Fruit fly (Drosophila melanogaster): ENCODE measurements around the gene CG31715.

The CG31715 gene

DNA sequence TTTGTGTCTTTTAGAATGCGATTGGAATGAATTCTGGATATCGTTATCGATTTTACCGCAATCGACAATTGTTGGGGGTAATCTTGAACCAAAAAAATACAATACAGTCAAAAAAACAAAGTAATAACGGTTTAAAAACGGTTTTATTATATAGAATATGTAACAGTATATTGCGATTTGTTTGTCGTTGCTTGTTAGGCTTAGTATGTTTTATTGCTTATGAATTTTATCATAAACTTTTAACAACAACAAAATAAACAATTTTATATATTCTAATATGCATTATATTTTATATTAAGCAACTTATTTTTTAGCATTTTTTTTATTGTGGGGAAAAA is 41.6 kb upstream of the CG31715 start, which contains the start of gene CYLD (continued):
- TF ChIP-seq jing (GFP tag; optimal IDR thresholded peaks at IDR 0.05) (no peak), sob (GFP tag; IDR thresholded peaks at IDR 0.05) (peak; percentile 66; the same call in 1 of the 2 replicates), CG3281 (GFP tag; optimal IDR thresholded peaks at IDR 0.05) (peak; percentile 63), Sry-β (GFP tag; optimal IDR thresholded peaks at IDR 0.05) (no peak), Gug (GFP tag; IDR thresholded peaks at IDR 0.05) (no peak), Hsf (GFP tag; optimal IDR thresholded peaks at IDR 0.05) (peak; percentile 58), dmrt11E (tag; optimal IDR thresholded peaks at IDR 0.05) (peak; percentile 76), CG4617 (GFP tag; optimal IDR thresholded peaks at IDR 0.05; ENCODE audit: borderline replicate concordance) (peak; percentile 33), CG4707 (GFP tag; optimal IDR thresholded peaks at IDR 0.05) (peak; percentile 9), gsb-n (tag; optimal IDR thresholded peaks at IDR 0.05) (peak; percentile 75), CG7928 (GFP tag; optimal IDR thresholded peaks at IDR 0.05) (no peak), CkIIα-i1 (GFP tag; IDR thresholded peaks at IDR 0.05) (no peak), dan (GFP tag; IDR thresholded peaks at IDR 0.05) (no peak), knrl (GFP tag; IDR thresholded peaks at IDR 0.05; ENCODE audit: partially characterized antibody) (no peak), Meics (GFP tag; optimal IDR thresholded peaks at IDR 0.05) (peak; percentile 76), Six4 (GFP tag; optimal IDR thresholded peaks at IDR 0.05) (peak; percentile 63), maf-S (GFP tag; optimal IDR thresholded peaks at IDR 0.05) (no peak), CG9932 (GFP tag; IDR thresholded peaks at IDR 0.05) (no peak), CG6654 (GFP tag; optimal IDR thresholded peaks at IDR 0.05) (no peak), Hand (GFP tag; optimal IDR thresholded peaks at IDR 0.05) (no peak), CG7839 (tag; optimal IDR thresholded peaks at IDR 0.05) (peak; percentile 80), jigr1 (GFP tag; IDR thresholded peaks at IDR 0.05) (no peak), gce (GFP tag; IDR thresholded peaks at IDR 0.05) (no peak), CG1647 (GFP tag; optimal IDR thresholded peaks at IDR 0.05) (no peak), CG33557 (GFP tag; optimal IDR thresholded peaks at IDR 0.05) (peak; percentile 6), Oli (tag; optimal IDR thresholded peaks at IDR 0.05) (peak; percentile 59), CG4360 (GFP tag; IDR thresholded peaks at IDR 0.05) (no peak), CG1832 (GFP tag; optimal IDR thresholded peaks at IDR 0.05) (no peak), CG8089 (GFP tag; optimal IDR thresholded peaks at IDR 0.05) (no peak), NC2β (GFP tag; optimal IDR thresholded peaks at IDR 0.05) (no peak), gcm2 (GFP tag; optimal IDR thresholded peaks at IDR 0.05) (no peak), fd96Cb (tag; optimal IDR thresholded peaks at IDR 0.05) (peak; percentile 54), btn (GFP tag; optimal IDR thresholded peaks at IDR 0.05) (no peak), caup (GFP tag; optimal IDR thresholded peaks at IDR 0.05; ENCODE audit: severe bottlenecking) (no peak), CG4404 (GFP tag; IDR thresholded peaks at IDR 0.05) (no peak), Deaf1 (tag; optimal IDR thresholded peaks at IDR 0.05) (no peak), CG7556 (GFP tag; optimal IDR thresholded peaks at IDR 0.05) (peak; percentile 72), Poxn (GFP tag; IDR thresholded peaks at IDR 0.05) (no peak), sc (optimal IDR thresholded peaks at IDR 0.05) (no peak), sc (GFP tag; optimal IDR thresholded peaks at IDR 0.05) (peak; percentile 13), CG6272 (GFP tag; IDR thresholded peaks at IDR 0.05) (no peak), Gsc (GFP tag; IDR thresholded peaks at IDR 0.05) (no peak), ham (GFP tag; IDR thresholded peaks at IDR 0.05) (no peak), MBD-R2 (GFP tag; IDR thresholded peaks at IDR 0.05) (peak; percentile 56), CG12744 (GFP tag; optimal IDR thresholded peaks at IDR 0.05) (no peak), ara (GFP tag; IDR thresholded peaks at IDR 0.05) (peak; percentile 55; the same call in 1 of the 2 replicates), CG17568 (GFP tag; optimal IDR thresholded peaks at IDR 0.05) (no peak), Neu2 (GFP tag; optimal IDR thresholded peaks at IDR 0.05; ENCODE audit: borderline replicate concordance) (no peak), unpg (GFP tag; optimal IDR thresholded peaks at IDR 0.05) (peak; percentile 83), Drgx (GFP tag; IDR thresholded peaks at IDR 0.05) (peak; percentile 68), CG10267 (tag; optimal IDR thresholded peaks at IDR 0.05) (peak; percentile 77), GATAe (GFP tag; conservative IDR thresholded peaks at IDR 0.05) (no peak)
